Worm (Caenorhabditis elegans) whole organism, L3 larva: ENCODE measurements around the gene F12E12.2.

Source experiments
- R02D3.7 ChIP-seq: fragments of 150-350 bp; optimal IDR thresholded peaks from 2 replicates; lab custom pipeline; 2014; ENCODE audit warnings: missing biosample characterization, missing genetic modification characterization
- ZK546.5 ChIP-seq: sonication (generic microtip); optimal IDR thresholded peaks from 2 replicates; lab custom pipeline; 2017; ENCODE audit warnings: missing biosample characterization, missing genetic modification characterization
- ceh-28 ChIP-seq: fragments of 150-350 bp; optimal IDR thresholded peaks from 2 replicates; lab custom pipeline; 2014; ENCODE audit warnings: missing biosample characterization, missing genetic modification reagents, missing genetic modification characterization
- ceh-82 ChIP-seq: fragments of 150-350 bp; optimal IDR thresholded peaks from 2 replicates; lab custom pipeline; 2014; ENCODE audit warnings: missing biosample characterization, missing genetic modification characterization
- ceh-9 ChIP-seq: sonication (generic microtip); optimal IDR thresholded peaks from 2 replicates; lab custom pipeline; 2018; ENCODE audit warnings: missing biosample characterization, missing genetic modification characterization
- daf-12 ChIP-seq: fragments of 150-350 bp; optimal IDR thresholded peaks from 2 replicates; lab custom pipeline; 2014; ENCODE audit warnings: missing biosample characterization, missing genetic modification reagents, missing genetic modification characterization
- egl-5 ChIP-seq: fragments of 150-350 bp; optimal IDR thresholded peaks from 2 replicates; lab custom pipeline; 2017; ENCODE audit warnings: missing biosample characterization, missing genetic modification reagents, missing genetic modification characterization, inconsistent platforms
- elt-1 ChIP-seq: fragments of 150-350 bp; optimal IDR thresholded peaks from 2 replicates; lab custom pipeline; 2014; ENCODE audit warnings: missing biosample characterization, missing genetic modification characterization
- elt-3 ChIP-seq, 3 experiments: fragments of 150-350 bp in 1 of 3; sonication (generic microtip) in 2 of 3; optimal IDR thresholded peaks; 2 replicates in 2 of 3; 4 replicates in 1 of 3; lab custom pipeline; 2014 to 2017; ENCODE audit warnings: missing biosample characterization in 3 of 3, missing genetic modification characterization in 3 of 3
- eor-1 ChIP-seq, 2 experiments: fragments of 150-350 bp; optimal IDR thresholded peaks; 2 replicates each; lab custom pipeline; 2014 to 2018; ENCODE audit warnings: missing biosample characterization in 2 of 2, missing genetic modification characterization in 2 of 2
- fkh-10 ChIP-seq: sonication (generic microtip); optimal IDR thresholded peaks from 2 replicates; lab custom pipeline; 2017; ENCODE audit warnings: missing biosample characterization, missing genetic modification reagents, missing genetic modification characterization
- fos-1 ChIP-seq: fragments of 150-350 bp; optimal IDR thresholded peaks from 2 replicates; lab custom pipeline; 2014; ENCODE audit warnings: missing biosample characterization, missing genetic modification characterization
- lin-15B ChIP-seq: fragments of 150-350 bp; optimal IDR thresholded peaks from 2 replicates; lab custom pipeline; 2014; ENCODE audit warnings: missing biosample characterization, missing genetic modification characterization
- lin-39 ChIP-seq: fragments of 150-350 bp; optimal IDR thresholded peaks from 2 replicates; lab custom pipeline; 2018; ENCODE audit warnings: missing biosample characterization, missing genetic modification reagents, missing genetic modification characterization
- lsy-12 ChIP-seq: sonication (generic microtip); optimal IDR thresholded peaks from 2 replicates; lab custom pipeline; 2016; ENCODE audit warnings: mild to moderate bottlenecking, missing genetic modification characterization, missing compliant biosample characterization
- mml-1 ChIP-seq: fragments of 150-350 bp; sonication (generic microtip); optimal IDR thresholded peaks from 3 replicates; lab custom pipeline; 2014; ENCODE audit warnings: missing biosample characterization, missing genetic modification characterization
- nfya-1 ChIP-seq: sonication (generic microtip); optimal IDR thresholded peaks from 2 replicates; lab custom pipeline; 2017; ENCODE audit warnings: missing genetic modification characterization, mild to moderate bottlenecking, missing compliant biosample characterization, antibody characterized with exemption, moderate library complexity; ENCODE audit not compliant: insufficient read depth
- nhr-11 ChIP-seq: fragments of 150-350 bp; optimal IDR thresholded peaks from 2 replicates; lab custom pipeline; 2014; ENCODE audit warnings: missing biosample characterization, missing genetic modification characterization
- nhr-12 ChIP-seq: fragments of 150-350 bp; optimal IDR thresholded peaks from 2 replicates; lab custom pipeline; 2014; ENCODE audit warnings: missing biosample characterization, missing genetic modification characterization
- nhr-23 ChIP-seq: fragments of 150-350 bp; optimal IDR thresholded peaks from 2 replicates; lab custom pipeline; 2014; ENCODE audit warnings: missing biosample characterization, missing genetic modification reagents, missing genetic modification characterization
- nhr-25 ChIP-seq: sonication (generic microtip); optimal IDR thresholded peaks from 2 replicates; lab custom pipeline; 2017; ENCODE audit warnings: missing biosample characterization, missing genetic modification characterization
- nhr-28 ChIP-seq: fragments of 150-350 bp; optimal IDR thresholded peaks from 2 replicates; lab custom pipeline; 2014; ENCODE audit warnings: missing biosample characterization, missing genetic modification characterization
- nhr-43 ChIP-seq: sonication (generic microtip); optimal IDR thresholded peaks from 2 replicates; lab custom pipeline; 2016; ENCODE audit warnings: mild to moderate bottlenecking, missing genetic modification characterization, missing compliant biosample characterization; ENCODE audit not compliant: poor library complexity, severe bottlenecking
- nhr-67 ChIP-seq: fragments of 150-350 bp; optimal IDR thresholded peaks from 2 replicates; lab custom pipeline; 2014; ENCODE audit warnings: missing biosample characterization, missing genetic modification characterization
- nhr-76 ChIP-seq: fragments of 150-350 bp; sonication (generic microtip); optimal IDR thresholded peaks from 5 replicates; lab custom pipeline; 2014; ENCODE audit warnings: missing biosample characterization, missing genetic modification characterization
- nhr-77 ChIP-seq: fragments of 150-350 bp; optimal IDR thresholded peaks from 2 replicates; lab custom pipeline; 2014; ENCODE audit warnings: missing biosample characterization, missing genetic modification characterization
- pqm-1 ChIP-seq: fragments of 150-350 bp; optimal IDR thresholded peaks from 2 replicates; lab custom pipeline; 2017; ENCODE audit warnings: missing biosample characterization, missing genetic modification characterization, inconsistent platforms
- skn-1 ChIP-seq: fragments of 150-350 bp; optimal IDR thresholded peaks from 2 replicates; lab custom pipeline; 2014; ENCODE audit warnings: missing biosample characterization, missing genetic modification characterization
- snpc-4 ChIP-seq: fragments of 150-350 bp; optimal IDR thresholded peaks from 2 replicates; lab custom pipeline; 2014; ENCODE audit warnings: missing biosample characterization, missing genetic modification characterization
- tbx-2 ChIP-seq: sonication (generic microtip); optimal IDR thresholded peaks from 2 replicates; lab custom pipeline; 2016; ENCODE audit warnings: mild to moderate bottlenecking, missing genetic modification characterization, missing compliant biosample characterization
- unc-39 ChIP-seq: sonication (generic microtip); optimal IDR thresholded peaks from 4 replicates; lab custom pipeline; 2017; ENCODE audit warnings: missing biosample characterization, missing genetic modification characterization
- unc-62 ChIP-seq: fragments of 150-350 bp; sonication (generic microtip); optimal IDR thresholded peaks from 4 replicates; lab custom pipeline; 2014; ENCODE audit warnings: missing biosample characterization, missing genetic modification reagents, missing genetic modification characterization
- zag-1 ChIP-seq: fragments of 150-350 bp; optimal IDR thresholded peaks from 2 replicates; lab custom pipeline; 2014; ENCODE audit warnings: missing biosample characterization, missing genetic modification characterization
- ztf-4 ChIP-seq: fragments of 150-350 bp; optimal IDR thresholded peaks from 2 replicates; lab custom pipeline; 2014; ENCODE audit warnings: missing biosample characterization, missing genetic modification characterization

F12E12.2 gene

ce11 chrII:3771640-3772039 is 31.9 kb downstream of the F12E12.2 start:
- TF ChIP-seq ceh-28 (tag; lab: Kevin White, UChicago) (no peak), daf-12 (no peak), egl-5 (tag; lab: Kevin White, UChicago) (no peak), nhr-23 (tag; lab: Kevin White, UChicago) (no peak), nhr-28 (no peak), ceh-82 (tag; lab: Kevin White, UChicago) (no peak)

DNA sequence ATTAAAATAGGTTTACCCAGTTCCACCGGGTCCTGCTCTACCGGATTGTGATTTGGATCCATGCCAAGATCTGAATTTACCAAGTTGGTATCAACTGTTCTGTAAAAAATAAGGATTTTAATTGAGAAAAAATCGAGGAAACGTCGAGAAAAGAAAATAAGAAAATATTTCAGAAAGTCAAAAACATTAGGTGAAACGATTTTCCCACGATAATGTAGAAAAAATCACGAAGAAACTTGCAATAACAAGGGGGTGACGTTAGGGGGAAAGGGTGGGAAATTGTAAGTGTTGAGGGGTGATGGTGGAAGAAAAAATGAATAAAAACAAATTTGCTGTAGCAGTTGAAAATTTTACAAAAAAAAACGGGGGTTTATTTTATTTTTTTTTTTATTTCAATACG is 33.4 kb downstream of the F12E12.2 start, which contains the start of gene T24E12.10:
TSS of gene T24E12.10 (minus strand) at position 101 of the 400 bp plus-strand sequence.
- TF ChIP-seq ceh-28 (tag; lab: Kevin White, UChicago), result no peak
- no peak for TF ChIP-seq eor-1 (tag; optimal IDR thresholded peaks at IDR 0.05; lab: Kevin White, UChicago)
- no peak for TF ChIP-seq nhr-67
- TF ChIP-seq daf-12, result no peak
- no peak for TF ChIP-seq tbx-2
- no peak for TF ChIP-seq elt-3 (tag; optimal IDR thresholded peaks at IDR 0.05; lab: Kevin White, UChicago)
- TF ChIP-seq skn-1 (tag; lab: Kevin White, UChicago), result no peak
- TF ChIP-seq pqm-1 (tag; lab: Kevin White, UChicago), result no peak
- no peak for TF ChIP-seq nhr-23 (tag; lab: Kevin White, UChicago)
- no peak for TF ChIP-seq R02D3.7 (tag; lab: Kevin White, UChicago)
- TF ChIP-seq nhr-25, result no peak
- TF ChIP-seq lin-39 (tag; lab: Kevin White, UChicago), result no peak
- TF ChIP-seq ceh-9 (tag; lab: Kevin White, UChicago), result no peak
- TF ChIP-seq nhr-11, result no peak
- TF ChIP-seq elt-1 (tag; lab: Kevin White, UChicago), result no peak
- no peak for TF ChIP-seq nhr-12
- no peak for TF ChIP-seq snpc-4 (tag; lab: Kevin White, UChicago)
- TF ChIP-seq zag-1 (tag; lab: Kevin White, UChicago), result no peak
- TF ChIP-seq nhr-77 (tag; lab: Kevin White, UChicago), result no peak
- no peak for TF ChIP-seq nhr-43 (tag; lab: Kevin White, UChicago)

DNA sequence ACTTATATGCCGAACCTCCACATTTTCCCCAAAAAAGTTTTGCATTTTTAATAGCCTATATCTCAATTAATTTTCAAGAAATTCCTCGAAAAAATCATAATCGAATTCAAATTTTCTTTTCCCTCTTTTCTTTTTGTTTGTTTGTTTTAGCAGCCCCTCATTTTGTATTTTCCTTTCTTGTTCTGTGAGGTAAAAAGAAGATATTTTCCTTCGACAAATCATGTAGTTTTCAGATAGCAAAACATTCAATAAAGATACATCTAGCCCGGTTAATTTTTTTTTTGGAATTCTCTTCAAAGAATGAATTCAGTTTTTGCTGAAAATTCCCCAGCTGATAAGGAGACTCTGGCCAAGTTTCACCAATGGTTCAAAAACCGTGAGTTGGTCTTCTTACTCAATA is 36.0 kb downstream of the F12E12.2 start, which contains the start of gene T24E12.3:
TSS of gene T24E12.3 (plus strand) at position 301 of the 400 bp plus-strand sequence.
- TF ChIP-seq nhr-12 (no peak), eor-1 (tag; optimal IDR thresholded peaks at IDR 0.05; lab: Kevin White, UChicago) (no peak), ZK546.5 (no peak), ceh-9 (tag; lab: Kevin White, UChicago) (no peak), nhr-76 (tag; lab: Kevin White, UChicago) (no peak)
- TF ChIP-seq, all 47 proteins: peak for 0

DNA sequence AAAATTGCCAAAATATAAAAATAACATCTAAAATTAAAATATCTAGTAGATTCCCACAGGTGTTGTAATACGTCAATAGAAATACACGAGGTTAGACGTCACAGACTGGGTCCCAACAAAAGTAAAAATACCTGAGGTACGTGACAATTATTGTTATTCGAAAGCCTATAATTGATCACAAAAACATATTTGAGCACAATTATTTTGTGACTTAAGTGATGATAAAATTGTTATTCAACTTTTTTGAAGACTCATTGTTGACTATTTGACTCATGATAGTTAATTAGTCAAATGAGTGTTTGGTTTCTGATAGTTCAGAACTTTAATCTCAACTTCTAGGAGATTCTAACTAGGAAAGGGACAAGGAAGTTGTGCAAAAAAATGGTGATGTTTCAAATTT is 38.1 kb downstream of the F12E12.2 start:
- TF ChIP-seq zag-1 (tag; lab: Kevin White, UChicago), result no peak
- no peak for TF ChIP-seq eor-1 (tag; optimal IDR thresholded peaks at IDR 0.05; lab: Kevin White, UChicago)
- no peak for TF ChIP-seq tbx-2
- TF ChIP-seq nhr-77 (tag; lab: Kevin White, UChicago), result no peak
- no peak for TF ChIP-seq nfya-1 (tag; lab: Kevin White, UChicago)
- TF ChIP-seq fos-1 (tag; lab: Kevin White, UChicago), result no peak
- TF ChIP-seq nhr-12, result no peak
- no peak for TF ChIP-seq mml-1
- TF ChIP-seq unc-39 (tag; lab: Kevin White, UChicago), result no peak
- TF ChIP-seq ZK546.5, result no peak
- no peak for TF ChIP-seq lsy-12
- TF ChIP-seq pqm-1 (tag; lab: Kevin White, UChicago), result no peak
- no peak for TF ChIP-seq ztf-4 (tag; lab: Kevin White, UChicago)
- no peak for TF ChIP-seq fkh-10
- TF ChIP-seq egl-5 (tag; lab: Kevin White, UChicago), result no peak

DNA sequence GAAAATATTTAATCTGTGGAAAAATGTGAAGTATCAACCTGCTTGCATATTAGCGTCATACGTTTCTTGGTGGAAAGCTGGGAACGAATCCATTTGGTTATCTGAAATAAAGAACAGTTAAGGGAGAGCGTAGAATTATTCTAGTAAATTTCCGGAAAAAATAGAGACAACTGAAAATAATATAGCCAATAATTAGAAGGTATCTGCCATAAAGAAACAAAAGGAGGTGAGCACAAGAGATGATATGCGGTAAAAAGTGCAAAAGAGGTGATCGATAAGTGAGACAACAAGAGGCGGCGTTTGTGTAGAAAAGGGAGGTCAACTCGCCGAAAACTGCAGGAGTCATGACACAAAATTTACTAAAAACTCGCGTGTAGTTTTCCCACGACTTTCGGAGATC is 39.7 kb downstream of the F12E12.2 start, which contains the start of gene T24E12.11:
TSS of gene T24E12.11 (minus strand) at position 101 of the 400 bp plus-strand sequence.
- no peak for TF ChIP-seq nhr-28
- no peak for TF ChIP-seq pqm-1 (tag; lab: Kevin White, UChicago)
- TF ChIP-seq snpc-4 (tag; lab: Kevin White, UChicago), result no peak
- no peak for TF ChIP-seq unc-62 (GFP tag; lab: Kevin White, UChicago)
- TF ChIP-seq ceh-82 (tag; lab: Kevin White, UChicago), result no peak
- no peak for TF ChIP-seq nhr-43 (tag; lab: Kevin White, UChicago)
- TF ChIP-seq mml-1, result no peak
- TF ChIP-seq nhr-25, result no peak
- no peak for TF ChIP-seq elt-1 (tag; lab: Kevin White, UChicago)
- TF ChIP-seq lin-15B, result no peak
- no peak for TF ChIP-seq ceh-9 (tag; lab: Kevin White, UChicago)
- TF ChIP-seq skn-1 (tag; lab: Kevin White, UChicago), result no peak
- no peak for TF ChIP-seq ceh-28 (tag; lab: Kevin White, UChicago)
- no peak for TF ChIP-seq nhr-67
- no peak for TF ChIP-seq nhr-77 (tag; lab: Kevin White, UChicago)
